Worm (Caenorhabditis elegans): ENCODE measurements around the gene W09D10.4.
A peak's percentile ranks its signal among the peaks of the same experiment; 100 is the strongest.

DNA sequence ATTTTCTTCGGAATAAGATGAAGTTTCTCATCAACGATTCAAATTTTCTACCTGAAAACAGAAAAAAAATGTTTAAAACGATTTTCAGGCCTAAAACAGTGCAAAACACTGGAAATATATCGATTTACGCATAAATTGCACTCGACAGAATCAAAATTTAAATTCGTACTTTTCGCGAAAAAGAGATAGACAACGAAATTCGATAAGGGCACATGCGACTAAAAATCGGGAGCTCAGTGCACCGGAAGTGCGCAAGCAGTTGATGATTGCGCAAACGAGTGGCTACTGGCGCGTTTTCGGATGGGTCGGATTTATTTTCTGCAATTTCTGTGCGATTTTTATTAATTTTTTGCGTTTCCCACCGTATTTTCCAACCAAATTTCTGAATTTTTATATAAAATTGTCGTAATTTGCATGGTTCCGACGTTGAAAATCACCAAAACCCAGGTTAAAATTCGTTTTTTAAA, 9.0 kb downstream of the W09D10.4 start, which contains the start of the genes Y39A1A.21 and Y39A1A.22:
- peak; percentile 33 for TF ChIP-seq fkh-10 (GFP tag; optimal IDR thresholded peaks at IDR 0.05)
- peak; percentile 7 for TF ChIP-seq lin-13 (GFP tag; optimal IDR thresholded peaks at IDR 0.05)
- no peak for TF ChIP-seq ama-1 (optimal IDR thresholded peaks at IDR 0.05)
- no peak for TF ChIP-seq egl-27 (tag; optimal IDR thresholded peaks at IDR 0.05)
- TF ChIP-seq ceh-82 (tag; optimal IDR thresholded peaks at IDR 0.05): no peak
- TF ChIP-seq nhr-28 (tag; optimal IDR thresholded peaks at IDR 0.05): peak; percentile 56
- no peak for TF ChIP-seq F44E2.7 (GFP tag; IDR thresholded peaks at IDR 0.05)

Data from whole organism, L4 larva.